Worm (Caenorhabditis elegans) whole organism, L4 larva: ENCODE measurements around the gene nst-1.

ENCODE experiments used
- F10B5.3 ChIP-seq: sonication (generic microtip); optimal IDR thresholded peaks from 2 replicates; lab custom pipeline; 2016; ENCODE audit warnings: mild to moderate bottlenecking, missing genetic modification characterization, missing compliant biosample characterization
- ceh-28 ChIP-seq: fragments of 150-350 bp; optimal IDR thresholded peaks from 2 replicates; lab custom pipeline; 2014; ENCODE audit warnings: missing biosample characterization, missing genetic modification reagents, missing genetic modification characterization
- egl-27 ChIP-seq: sonication (generic microtip); optimal IDR thresholded peaks from 3 replicates; lab custom pipeline; 2017; ENCODE audit warnings: missing biosample characterization, missing genetic modification reagents, missing genetic modification characterization
- lin-1 ChIP-seq: fragments of 200-800 bp; sonication (Bioruptor generic); IDR thresholded peaks from 2 replicates; pipeline ENCODE4 v1.3.6; 2022; ENCODE audit warnings: missing genetic modification reagents, missing genetic modification characterization, missing compliant biosample characterization
- lin-15B ChIP-seq: fragments of 150-350 bp; sonication (generic microtip); optimal IDR thresholded peaks from 3 replicates; lab custom pipeline; 2014; ENCODE audit warnings: missing biosample characterization, missing genetic modification characterization
- mdt-29 ChIP-seq: fragments of 200-800 bp; sonication (Bioruptor generic); IDR thresholded peaks from 2 replicates; pipeline ENCODE4 v1.3.6; 2022; ENCODE audit warnings: missing genetic modification reagents, missing genetic modification characterization, missing compliant biosample characterization
- mes-2 ChIP-seq: sonication (generic microtip); optimal IDR thresholded peaks from 2 replicates; lab custom pipeline; 2016; ENCODE audit warnings: missing genotype, mild to moderate bottlenecking, missing genetic modification characterization, missing compliant biosample characterization; ENCODE audit not compliant: poor library complexity, severe bottlenecking
- mxl-2 ChIP-seq: fragments of 200-800 bp; sonication (Bioruptor generic); conservative IDR thresholded peaks from 2 replicates; pipeline ENCODE4 v1.3.6; 2022; ENCODE audit warnings: missing genetic modification reagents, missing genetic modification characterization, missing compliant biosample characterization
- pqm-1 ChIP-seq: sonication (generic microtip); optimal IDR thresholded peaks from 2 replicates; lab custom pipeline; 2017; ENCODE audit warnings: missing biosample characterization, missing genetic modification characterization
- sdz-12 ChIP-seq: fragments of 200-800 bp; sonication (Bioruptor generic); optimal IDR thresholded peaks from 2 replicates; lab custom pipeline; 2018; ENCODE audit warnings: mild to moderate bottlenecking, missing genetic modification characterization, missing compliant biosample characterization
- spr-3 ChIP-seq: fragments of 200-800 bp; sonication (Bioruptor generic); optimal IDR thresholded peaks from 2 replicates; lab custom pipeline; 2018; ENCODE audit warnings: mild to moderate bottlenecking, missing genetic modification characterization, missing compliant biosample characterization

ce11 chrII:8267679-8268078 is 15.3 kb downstream of the nst-1 start:
- TF ChIP-seq ceh-28 (tag; lab: Kevin White, UChicago) (no peak), lin-1 (GFP tag; lab: Robert Waterston, UW) (no peak), egl-27 (no peak), spr-3 (GFP tag; lab: Kevin White, UChicago) (no peak), sdz-12 (GFP tag; lab: Kevin White, UChicago) (no peak), mdt-29 (GFP tag; lab: Robert Waterston, UW) (no peak), F10B5.3 (tag; lab: Kevin White, UChicago) (no peak), mxl-2 (GFP tag; lab: Robert Waterston, UW) (no peak), mes-2 (tag; lab: Kevin White, UChicago) (no peak), lin-15B (tag; lab: Kevin White, UChicago) (no peak), pqm-1 (tag; lab: Kevin White, UChicago) (no peak)
